In the genomic region with DNA sequence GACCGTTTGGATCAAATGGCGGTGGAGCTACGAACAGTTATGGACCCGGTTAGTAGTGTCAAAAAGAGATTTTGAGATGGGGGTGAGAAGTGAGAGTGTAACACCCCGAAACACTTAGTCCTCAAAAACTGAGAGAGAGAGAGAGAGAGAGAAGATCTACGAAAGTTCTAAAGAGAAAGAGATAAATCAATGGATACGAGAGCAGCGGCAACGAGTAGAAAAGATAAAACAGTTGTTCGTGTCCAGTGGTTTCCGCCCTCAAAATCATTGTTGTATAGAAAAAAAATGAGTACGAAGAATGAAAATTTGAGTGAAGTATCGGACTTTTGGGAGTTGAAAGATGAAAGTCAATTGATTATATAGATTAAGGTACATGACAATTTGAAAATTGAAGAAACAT, we compare ENCODE assay signal across 4 worm cellular contexts.
TF ChIP-seq lines count a peak whose summit lies in the region.

No protein-coding gene starts in this region.

TF ChIP-seq in whole organism, L1 larva, 84 proteins besides CTCF, POLR2A, EP300 and RAD21:
- TF ChIP-seq hpl-2 (GFP tag; optimal IDR thresholded peaks at IDR 0.05; lab: Kevin White, UChicago), result no peak
- no peak for TF ChIP-seq Y116A8C.19 (tag; optimal IDR thresholded peaks at IDR 0.05; lab: Kevin White, UChicago; ENCODE audit: borderline replicate concordance)
- TF ChIP-seq rnt-1 (tag; optimal IDR thresholded peaks at IDR 0.05; lab: Kevin White, UChicago), result peak; percentile 82
- peak; percentile 54 for TF ChIP-seq nhr-71 (tag; optimal IDR thresholded peaks at IDR 0.05; lab: Kevin White, UChicago)
- TF ChIP-seq lin-14 (GFP tag; optimal IDR thresholded peaks at IDR 0.05; lab: Kevin White, UChicago), result peak; percentile 78
- TF ChIP-seq zag-1 (tag; optimal IDR thresholded peaks at IDR 0.05; lab: Kevin White, UChicago), result no peak
- TF ChIP-seq dpl-1 (GFP tag; optimal IDR thresholded peaks at IDR 0.05; lab: Kevin White, UChicago), result no peak
- peak in 1 of 2 experiments; percentile 39 for TF ChIP-seq lsy-2 (tag; optimal IDR thresholded peaks at IDR 0.05; lab: Kevin White, UChicago)
- peak; percentile 17; the same call in 1 of the 2 replicates for TF ChIP-seq nhr-19 (GFP tag; conservative IDR thresholded peaks at IDR 0.05; lab: Robert Waterston, UW)
- TF ChIP-seq nhr-12 (tag; optimal IDR thresholded peaks at IDR 0.05; lab: Kevin White, UChicago), result no peak
- peak; percentile 37 for TF ChIP-seq unc-130 (tag; optimal IDR thresholded peaks at IDR 0.05; lab: Kevin White, UChicago)
- peak; percentile 44 for TF ChIP-seq lin-39 (tag; optimal IDR thresholded peaks at IDR 0.05; lab: Kevin White, UChicago)

TF ChIP-seq in whole organism, L2 larva, 48 proteins besides CTCF, POLR2A, EP300 and RAD21:
- TF ChIP-seq nhr-237 (tag; optimal IDR thresholded peaks at IDR 0.05; lab: Kevin White, UChicago) (no peak), mab-5 (tag; optimal IDR thresholded peaks at IDR 0.05; lab: Kevin White, UChicago) (peak; percentile 27), dmd-4 (tag; optimal IDR thresholded peaks at IDR 0.05; lab: Kevin White, UChicago) (no peak), nhr-25 (tag; optimal IDR thresholded peaks at IDR 0.05; lab: Kevin White, UChicago) (no peak), nhr-129 (tag; optimal IDR thresholded peaks at IDR 0.05; lab: Kevin White, UChicago) (peak; percentile 32), peb-1 (tag; optimal IDR thresholded peaks at IDR 0.05; lab: Kevin White, UChicago) (no peak), skn-1 (tag; optimal IDR thresholded peaks at IDR 0.05; lab: Kevin White, UChicago) (no peak), ceh-82 (tag; optimal IDR thresholded peaks at IDR 0.05; lab: Kevin White, UChicago) (no peak), nhr-77 (tag; optimal IDR thresholded peaks at IDR 0.05; lab: Kevin White, UChicago) (no peak), C34F6.9 (tag; optimal IDR thresholded peaks at IDR 0.05; lab: Kevin White, UChicago) (no peak), ama-1 (optimal IDR thresholded peaks at IDR 0.05; lab: Kevin White, UChicago) (no peak), blmp-1 (tag; optimal IDR thresholded peaks at IDR 0.05; lab: Kevin White, UChicago; ENCODE audit: insufficient read depth) (no peak), aly-2 (tag; optimal IDR thresholded peaks at IDR 0.05; lab: Kevin White, UChicago) (no peak), gmeb-1 (tag; optimal IDR thresholded peaks at IDR 0.05; lab: Kevin White, UChicago) (no peak), sma-9 (GFP tag; optimal IDR thresholded peaks at IDR 0.05; lab: Kevin White, UChicago) (peak; percentile 40), sma-9 (tag; optimal IDR thresholded peaks at IDR 0.05; lab: Kevin White, UChicago) (no peak), F13H6.1 (tag; optimal IDR thresholded peaks at IDR 0.05; lab: Kevin White, UChicago) (peak; percentile 37), nhr-11 (tag; optimal IDR thresholded peaks at IDR 0.05; lab: Kevin White, UChicago) (no peak)
TF ChIP-seq in whole organism, L2 larva: peak in this region for 4.

TF ChIP-seq in whole organism, late embryonic, 69 proteins besides CTCF, POLR2A, EP300 and RAD21:
- TF ChIP-seq nhr-11 (tag; optimal IDR thresholded peaks at IDR 0.05; lab: Kevin White, UChicago) (no peak), C38D4.7 (GFP tag; optimal IDR thresholded peaks at IDR 0.05; lab: Kevin White, UChicago) (no peak), hlh-30 (tag; optimal IDR thresholded peaks at IDR 0.05; lab: Kevin White, UChicago; ENCODE audit: insufficient read depth) (no peak), pros-1 (tag; optimal IDR thresholded peaks at IDR 0.05; lab: Kevin White, UChicago) (no peak), nhr-232 (tag; optimal IDR thresholded peaks at IDR 0.05; lab: Kevin White, UChicago) (no peak), lim-6 (tag; optimal IDR thresholded peaks at IDR 0.05; lab: Kevin White, UChicago) (no peak), C08G9.2 (tag; optimal IDR thresholded peaks at IDR 0.05; lab: Kevin White, UChicago) (no peak), ceh-18 (tag; optimal IDR thresholded peaks at IDR 0.05; lab: Kevin White, UChicago) (peak; percentile 6), ceh-2 (tag; optimal IDR thresholded peaks at IDR 0.05; lab: Kevin White, UChicago) (no peak), ceh-45 (GFP tag; IDR thresholded peaks at IDR 0.05; lab: Robert Waterston, UW) (no peak), hlh-8 (tag; optimal IDR thresholded peaks at IDR 0.05; lab: Kevin White, UChicago) (no peak), sdc-2 (tag; optimal IDR thresholded peaks at IDR 0.05; lab: Kevin White, UChicago) (no peak), hlh-13 (GFP tag; optimal IDR thresholded peaks at IDR 0.05; lab: Kevin White, UChicago) (no peak), ceh-30 (tag; optimal IDR thresholded peaks at IDR 0.05; lab: Kevin White, UChicago) (no peak), unc-55 (GFP tag; optimal IDR thresholded peaks at IDR 0.05; lab: Kevin White, UChicago) (peak; percentile 69), tbx-7 (tag; optimal IDR thresholded peaks at IDR 0.05; lab: Kevin White, UChicago) (no peak), ztf-16 (tag; optimal IDR thresholded peaks at IDR 0.05; lab: Kevin White, UChicago) (no peak), che-1 (tag; optimal IDR thresholded peaks at IDR 0.05; lab: Kevin White, UChicago) (no peak), nfya-1 (tag; optimal IDR thresholded peaks at IDR 0.05; lab: Kevin White, UChicago) (no peak), ceh-14 (tag; optimal IDR thresholded peaks at IDR 0.05; lab: Kevin White, UChicago) (no peak), sox-2 (GFP tag; IDR thresholded peaks at IDR 0.05; lab: Robert Waterston, UW) (no peak), pag-3 (tag; optimal IDR thresholded peaks at IDR 0.05; lab: Kevin White, UChicago; ENCODE audit: borderline replicate concordance) (no peak), ceh-31 (tag; optimal IDR thresholded peaks at IDR 0.05; lab: Kevin White, UChicago) (no peak), ama-1 (optimal IDR thresholded peaks at IDR 0.05; lab: Kevin White, UChicago) (no peak), rnt-1 (tag; optimal IDR thresholded peaks at IDR 0.05; lab: Kevin White, UChicago) (peak; percentile 23)

TF ChIP-seq in whole organism, mixed stage, embryonic, 35 proteins besides CTCF, POLR2A, EP300 and RAD21:
- TF ChIP-seq M03D4.4 (tag; optimal IDR thresholded peaks at IDR 0.05; lab: Kevin White, UChicago) (no peak), nhr-2 (tag; optimal IDR thresholded peaks at IDR 0.05; lab: Kevin White, UChicago) (no peak), ceh-83 (GFP tag; optimal IDR thresholded peaks at IDR 0.05; lab: Kevin White, UChicago) (no peak), ceh-43 (GFP tag; optimal IDR thresholded peaks at IDR 0.05; lab: Kevin White, UChicago) (no peak), elt-1 (tag; optimal IDR thresholded peaks at IDR 0.05; lab: Kevin White, UChicago; ENCODE audit: borderline replicate concordance, insufficient read depth) (no peak), tbx-8 (GFP tag; optimal IDR thresholded peaks at IDR 0.05; lab: Kevin White, UChicago) (no peak), lsy-2 (tag; optimal IDR thresholded peaks at IDR 0.05; lab: Kevin White, UChicago) (no peak), snpc-4 (tag; optimal IDR thresholded peaks at IDR 0.05; lab: Kevin White, UChicago) (no peak), hlh-1 (tag; optimal IDR thresholded peaks at IDR 0.05; lab: Kevin White, UChicago) (peak; percentile 86), ztf-11 (tag; optimal IDR thresholded peaks at IDR 0.05; lab: Kevin White, UChicago) (no peak), ces-1 (GFP tag; optimal IDR thresholded peaks at IDR 0.05; lab: Kevin White, UChicago) (no peak), unc-120 (tag; optimal IDR thresholded peaks at IDR 0.05; lab: Kevin White, UChicago; ENCODE audit: poor library complexity, severe bottlenecking) (peak; percentile 57), unc-62 (GFP tag; optimal IDR thresholded peaks at IDR 0.05; lab: Kevin White, UChicago) (peak; percentile 61), mep-1 (tag; optimal IDR thresholded peaks at IDR 0.05; lab: Kevin White, UChicago) (no peak), nhr-76 (tag; optimal IDR thresholded peaks at IDR 0.05; lab: Kevin White, UChicago) (no peak), flh-1 (GFP tag; optimal IDR thresholded peaks at IDR 0.05; lab: Kevin White, UChicago) (no peak)
